Fruit fly (Drosophila melanogaster): ENCODE measurements around the gene CG12605.

The CG12605 gene

DNA sequence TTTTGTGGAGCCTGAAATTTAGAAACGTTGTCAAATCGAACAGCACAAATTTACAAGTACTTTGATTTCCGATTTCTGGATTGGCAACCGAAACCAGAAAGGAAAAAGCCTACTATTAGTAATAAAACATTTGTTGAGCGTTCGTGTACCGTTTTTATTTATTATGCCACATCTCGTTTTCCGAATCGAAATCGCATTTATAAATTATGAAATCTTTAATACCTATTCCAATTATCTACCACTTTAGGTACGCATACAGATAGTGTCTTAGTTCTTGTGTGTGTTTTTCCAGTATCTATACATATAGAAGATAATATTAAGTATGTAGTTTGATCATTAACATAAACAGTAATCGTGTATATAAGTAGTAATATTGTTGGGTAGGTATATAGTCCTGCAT, 54.7 kb downstream of the CG12605 start, which contains the start of gene mge:
Gene mge, minus strand, starts transcription at position 101 of the 400 bp plus-strand sequence.
- TF ChIP-seq CG9705 (GFP tag; optimal IDR thresholded peaks at IDR 0.05) (no peak), Jra (GFP tag; optimal IDR thresholded peaks at IDR 0.05) (no peak), Vsx2 (GFP tag; optimal IDR thresholded peaks at IDR 0.05; ENCODE audit: partially characterized antibody) (no peak), sv (GFP tag; optimal IDR thresholded peaks at IDR 0.05) (no peak), Hnf4 (GFP tag; optimal IDR thresholded peaks at IDR 0.05) (no peak), Hr83 (GFP tag; optimal IDR thresholded peaks at IDR 0.05; ENCODE audit: poor library complexity, severe bottlenecking) (no peak), lola (GFP tag; optimal IDR thresholded peaks at IDR 0.05) (no peak), dsf (GFP tag; optimal IDR thresholded peaks at IDR 0.05; ENCODE audit: borderline replicate concordance) (no peak), sage (GFP tag; optimal IDR thresholded peaks at IDR 0.05) (no peak), Dif (GFP tag; optimal IDR thresholded peaks at IDR 0.05; ENCODE audit: partially characterized antibody) (no peak)

DNA sequence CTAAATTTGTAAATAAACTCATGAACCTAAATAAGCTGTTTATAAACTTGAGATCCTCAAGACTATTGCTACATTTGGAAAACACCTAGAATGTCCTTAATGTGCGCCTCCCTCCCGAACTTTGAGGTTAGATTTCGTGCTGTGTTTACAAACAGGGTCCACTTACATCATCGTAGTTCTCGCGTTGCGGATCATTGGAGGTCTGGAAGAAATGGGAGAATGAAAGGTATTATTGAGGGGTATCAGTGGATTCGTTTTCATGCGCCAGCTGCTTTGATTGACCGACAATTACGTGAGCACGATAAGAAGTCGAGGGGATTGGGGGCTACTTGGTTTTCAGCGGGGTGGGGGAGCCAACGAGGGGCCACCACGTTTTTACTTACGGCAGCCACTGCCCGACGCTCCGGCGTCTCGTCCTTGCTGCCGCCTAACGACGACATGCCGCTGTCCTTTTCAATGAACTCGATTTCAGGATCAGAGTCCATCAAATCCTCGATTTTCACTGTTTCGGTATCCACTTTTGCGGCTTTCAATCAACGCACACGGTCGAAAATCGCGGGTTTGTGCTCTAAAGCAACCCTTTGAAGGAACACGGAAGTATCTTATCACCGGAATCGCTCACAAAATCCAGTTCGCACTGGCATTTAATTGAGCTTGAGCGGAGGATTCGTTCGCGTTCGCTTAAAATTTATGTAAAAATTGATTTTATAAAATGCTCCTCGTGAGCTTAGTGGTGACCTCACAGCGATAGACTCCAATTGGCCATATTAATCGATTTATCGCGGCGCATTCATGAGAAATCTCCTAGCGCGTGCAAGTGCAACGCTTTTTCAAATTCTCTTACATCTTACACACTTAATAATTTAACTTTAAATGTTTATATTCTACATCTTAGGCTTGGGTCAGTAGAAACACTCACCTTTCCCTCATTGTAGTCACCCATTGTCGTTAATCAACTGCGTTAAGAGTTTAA, 55.4 kb downstream of the CG12605 start:
- TF ChIP-seq rgr (GFP tag; optimal IDR thresholded peaks at IDR 0.05) (no peak), Hr83 (GFP tag; optimal IDR thresholded peaks at IDR 0.05; ENCODE audit: poor library complexity, severe bottlenecking) (peak; percentile 7), sage (GFP tag; optimal IDR thresholded peaks at IDR 0.05) (peak; percentile 73)

DNA sequence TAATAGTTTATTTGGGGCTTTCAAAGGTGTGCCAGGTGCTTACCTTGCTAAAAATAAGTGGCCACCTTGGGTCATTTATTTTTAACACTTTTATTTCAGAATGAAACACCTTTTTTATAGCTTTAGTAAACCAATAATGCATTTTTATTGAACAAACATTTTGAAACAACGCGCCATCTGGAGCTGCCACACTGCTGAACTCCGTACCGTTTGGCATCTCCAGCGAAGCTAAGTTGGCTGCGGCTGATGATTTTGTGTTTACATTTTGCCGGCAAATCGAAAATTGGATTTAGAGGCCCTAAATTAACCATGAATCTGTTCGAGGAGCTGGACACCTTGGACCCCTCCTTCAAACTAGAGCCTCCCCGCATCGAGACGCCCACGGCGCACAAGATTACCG, 59.5 kb downstream of the CG12605 start, which contains the start of gene ida:
Gene ida, plus strand, starts transcription at position 234 of the 400 bp plus-strand sequence.
- no peak for TF ChIP-seq Rel (GFP tag; optimal IDR thresholded peaks at IDR 0.05)
- peak; percentile 40 for TF ChIP-seq Rel (tag; optimal IDR thresholded peaks at IDR 0.05)
- TF ChIP-seq Dif (GFP tag; optimal IDR thresholded peaks at IDR 0.05; ENCODE audit: partially characterized antibody), result no peak
- TF ChIP-seq Hnf4 (GFP tag; optimal IDR thresholded peaks at IDR 0.05), result peak; percentile 76
